Fruit fly (Drosophila melanogaster) whole organism: Measurements from ENCODE around the gene Mec2.

Experiments used
- CG8478 ChIP-seq: fragments of >200 bp; optimal IDR thresholded peaks from 2 replicates; lab custom pipeline; 2018; ENCODE audit warnings: inconsistent platforms
- Dll ChIP-seq: fragments of >200 bp; optimal IDR thresholded peaks from 2 replicates; lab custom pipeline; 2017
- pan ChIP-seq: fragments of >200 bp; optimal IDR thresholded peaks from 2 replicates; lab custom pipeline; 2017
- psq ChIP-seq: fragments of >200 bp; optimal IDR thresholded peaks from 2 replicates; lab custom pipeline; 2017
- usp ChIP-seq: fragments of >200 bp; optimal IDR thresholded peaks from 2 replicates; lab custom pipeline; 2017; ENCODE audit warnings: missing biosample characterization, missing genetic modification characterization, mixed read lengths

DNA sequence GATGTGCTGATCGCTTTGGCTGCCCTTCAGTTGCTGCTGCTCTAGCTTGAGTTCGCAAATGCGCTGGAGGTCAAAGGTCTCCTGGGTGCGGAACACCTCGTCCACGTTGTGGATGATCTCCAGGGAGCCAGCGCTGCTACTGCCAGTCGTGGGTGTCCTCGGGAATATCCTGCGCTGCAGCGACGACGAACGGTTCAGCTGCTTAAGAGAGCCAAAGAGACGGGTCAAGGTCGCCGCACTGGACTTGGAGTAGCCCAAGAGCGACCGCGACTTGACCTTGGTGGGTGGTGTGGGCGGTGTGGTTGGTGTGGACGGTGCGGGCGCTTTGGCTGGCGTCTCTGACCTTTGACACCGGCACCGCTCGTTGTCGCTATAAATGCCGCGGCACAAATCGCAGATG, 33.6 kb upstream of the Mec2 start:
- no peak for TF ChIP-seq Dll (lab: Kevin White, UChicago)
- TF ChIP-seq psq (lab: Kevin White, UChicago): no peak
- TF ChIP-seq pan (lab: Kevin White, UChicago): no peak
- TF ChIP-seq CG8478 (lab: Kevin White, UChicago): no peak
- TF ChIP-seq usp (GFP tag; lab: Kevin White, UChicago): no peak
